Fruit fly (Drosophila melanogaster): ENCODE data around the gene Hacd2.

Gene Hacd2

dm6 chr2L:13445249-13445846, at the start of gene Hacd2:
TSS of gene Hacd2 (minus strand) at chr2L:13445651.
- TF ChIP-seq ey (GFP tag; optimal IDR thresholded peaks at IDR 0.05) (no peak), dmrt93B (GFP tag; optimal IDR thresholded peaks at IDR 0.05) (no peak), h (GFP tag; optimal IDR thresholded peaks at IDR 0.05) (peak; percentile 25), Hr78 (GFP tag; optimal IDR thresholded peaks at IDR 0.05) (no peak), psq (GFP tag; optimal IDR thresholded peaks at IDR 0.05) (peak; percentile 16), Hnf4 (GFP tag; optimal IDR thresholded peaks at IDR 0.05) (peak; percentile 77), rgr (GFP tag; optimal IDR thresholded peaks at IDR 0.05) (peak; percentile 39), Hr83 (GFP tag; optimal IDR thresholded peaks at IDR 0.05; ENCODE audit: poor library complexity, severe bottlenecking) (peak; percentile 25), Sp1 (GFP tag; optimal IDR thresholded peaks at IDR 0.05) (no peak), sv (GFP tag; optimal IDR thresholded peaks at IDR 0.05) (peak; percentile 52), HLH106 (tag; optimal IDR thresholded peaks at IDR 0.05) (peak; percentile 33), foxo (GFP tag; optimal IDR thresholded peaks at IDR 0.05) (peak in 1 of 2 experiments; percentile 34)

- TF ChIP-seq jim (GFP tag; optimal IDR thresholded peaks at IDR 0.05) = no peak
- TF ChIP-seq foxo (GFP tag; optimal IDR thresholded peaks at IDR 0.05) = peak in 1 of 2 experiments; percentile 41
- TF ChIP-seq fru (GFP tag; optimal IDR thresholded peaks at IDR 0.05) = peak; percentile 33
- TF ChIP-seq CrebA (GFP tag; optimal IDR thresholded peaks at IDR 0.05; ENCODE audit: borderline replicate concordance) = no peak
- TF ChIP-seq br (GFP tag; optimal IDR thresholded peaks at IDR 0.05) = no peak
- TF ChIP-seq N (GFP tag; optimal IDR thresholded peaks at IDR 0.05) = no peak
- peak; percentile 23 for TF ChIP-seq Sp1 (GFP tag; optimal IDR thresholded peaks at IDR 0.05)
- TF ChIP-seq Myc (optimal IDR thresholded peaks at IDR 0.05) = no peak
- TF ChIP-seq tai (GFP tag; optimal IDR thresholded peaks at IDR 0.05) = peak; percentile 7
- no peak for TF ChIP-seq Jra (GFP tag; optimal IDR thresholded peaks at IDR 0.05)
- TF ChIP-seq sage (GFP tag; optimal IDR thresholded peaks at IDR 0.05) = no peak
- no peak for TF ChIP-seq usp (GFP tag; optimal IDR thresholded peaks at IDR 0.05)
These were observed 36.8 kb upstream of the Hacd2 start for dm6 chr2L:13482258-13482657.

dm6 chr2L:13475254-13475653, 29.8 kb upstream of the Hacd2 start:
- TF ChIP-seq usp (GFP tag; optimal IDR thresholded peaks at IDR 0.05) (no peak), Hr83 (GFP tag; optimal IDR thresholded peaks at IDR 0.05; ENCODE audit: poor library complexity, severe bottlenecking) (no peak), Dif (GFP tag; optimal IDR thresholded peaks at IDR 0.05; ENCODE audit: partially characterized antibody) (no peak), dsf (GFP tag; optimal IDR thresholded peaks at IDR 0.05; ENCODE audit: borderline replicate concordance) (no peak), CG9705 (GFP tag; optimal IDR thresholded peaks at IDR 0.05) (no peak), sv (GFP tag; optimal IDR thresholded peaks at IDR 0.05) (no peak), Jra (GFP tag; optimal IDR thresholded peaks at IDR 0.05) (no peak), pan (optimal IDR thresholded peaks at IDR 0.05) (no peak), Myc (optimal IDR thresholded peaks at IDR 0.05) (no peak), sage (GFP tag; optimal IDR thresholded peaks at IDR 0.05) (no peak), woc (GFP tag; optimal IDR thresholded peaks at IDR 0.05) (no peak), HLH106 (tag; optimal IDR thresholded peaks at IDR 0.05) (no peak), fru (GFP tag; optimal IDR thresholded peaks at IDR 0.05) (no peak), tai (GFP tag; optimal IDR thresholded peaks at IDR 0.05) (no peak), Vsx2 (GFP tag; optimal IDR thresholded peaks at IDR 0.05; ENCODE audit: partially characterized antibody) (no peak), CG32264 (GFP tag; optimal IDR thresholded peaks at IDR 0.05) (no peak), Hnf4 (GFP tag; optimal IDR thresholded peaks at IDR 0.05) (no peak), Hr78 (GFP tag; optimal IDR thresholded peaks at IDR 0.05) (no peak), br (GFP tag; optimal IDR thresholded peaks at IDR 0.05) (no peak)

dm6 chr2L:13460911-13461866, 15.7 kb upstream of the Hacd2 start, which contains the start of gene CG46308:
TSS of gene CG46308 (plus strand) at chr2L:13461774.
- TF ChIP-seq Sp1 (GFP tag; optimal IDR thresholded peaks at IDR 0.05) (peak; percentile 31), foxo (GFP tag; optimal IDR thresholded peaks at IDR 0.05) (peak in 1 of 2 experiments; percentile 31), HLH106 (tag; optimal IDR thresholded peaks at IDR 0.05) (peak; percentile 35), h (GFP tag; optimal IDR thresholded peaks at IDR 0.05) (peak; percentile 20), CG9705 (GFP tag; optimal IDR thresholded peaks at IDR 0.05) (no peak), Abd-B (GFP tag; optimal IDR thresholded peaks at IDR 0.05) (no peak), br (GFP tag; optimal IDR thresholded peaks at IDR 0.05) (no peak), fru (GFP tag; optimal IDR thresholded peaks at IDR 0.05) (peak; percentile 50), GATAd (GFP tag; optimal IDR thresholded peaks at IDR 0.05) (no peak), ey (GFP tag; optimal IDR thresholded peaks at IDR 0.05) (peak; percentile 30)
